Worm (Caenorhabditis elegans) whole organism, L3 larva: ENCODE results near the gene ltd-1.
A peak's percentile ranks its signal among the peaks of the same experiment; 100 is the strongest.

ENCODE experiments used
- R02D3.7 ChIP-seq: fragments of 150-350 bp; optimal IDR thresholded peaks from 2 replicates; lab custom pipeline; 2014; ENCODE audit warnings: missing biosample characterization, missing genetic modification characterization
- ZK546.5 ChIP-seq: sonication (generic microtip); optimal IDR thresholded peaks from 2 replicates; lab custom pipeline; 2017; ENCODE audit warnings: missing biosample characterization, missing genetic modification characterization
- aly-2 ChIP-seq: fragments of 150-350 bp; optimal IDR thresholded peaks from 2 replicates; lab custom pipeline; 2014; ENCODE audit warnings: missing biosample characterization, missing genetic modification characterization
- ama-1 ChIP-seq: fragments of 150-350 bp; optimal IDR thresholded peaks from 2 replicates; lab custom pipeline; 2018
- ceh-16 ChIP-seq: sonication (generic microtip); optimal IDR thresholded peaks from 2 replicates; lab custom pipeline; 2017; ENCODE audit warnings: missing biosample characterization, missing genetic modification characterization
- ceh-28 ChIP-seq: fragments of 150-350 bp; optimal IDR thresholded peaks from 2 replicates; lab custom pipeline; 2014; ENCODE audit warnings: missing biosample characterization, missing genetic modification reagents, missing genetic modification characterization
- ceh-82 ChIP-seq: fragments of 150-350 bp; optimal IDR thresholded peaks from 2 replicates; lab custom pipeline; 2014; ENCODE audit warnings: missing biosample characterization, missing genetic modification characterization
- ceh-9 ChIP-seq: sonication (generic microtip); optimal IDR thresholded peaks from 2 replicates; lab custom pipeline; 2018; ENCODE audit warnings: missing biosample characterization, missing genetic modification characterization
- daf-12 ChIP-seq: fragments of 150-350 bp; optimal IDR thresholded peaks from 2 replicates; lab custom pipeline; 2014; ENCODE audit warnings: missing biosample characterization, missing genetic modification reagents, missing genetic modification characterization
- egl-27 ChIP-seq: sonication (generic microtip); optimal IDR thresholded peaks from 4 replicates; lab custom pipeline; 2017; ENCODE audit warnings: missing biosample characterization, missing genetic modification reagents, missing genetic modification characterization
- egl-5 ChIP-seq: fragments of 150-350 bp; optimal IDR thresholded peaks from 2 replicates; lab custom pipeline; 2017; ENCODE audit warnings: missing biosample characterization, missing genetic modification reagents, missing genetic modification characterization, inconsistent platforms
- elt-1 ChIP-seq: fragments of 150-350 bp; optimal IDR thresholded peaks from 2 replicates; lab custom pipeline; 2014; ENCODE audit warnings: missing biosample characterization, missing genetic modification characterization
- elt-2 ChIP-seq: sonication (generic microtip); optimal IDR thresholded peaks from 2 replicates; lab custom pipeline; 2016; ENCODE audit warnings: missing genetic modification reagents, mild to moderate bottlenecking, missing genetic modification characterization, missing compliant biosample characterization
- elt-3 ChIP-seq, 3 experiments: fragments of 150-350 bp in 1 of 3; sonication (generic microtip) in 2 of 3; optimal IDR thresholded peaks; 2 replicates in 2 of 3; 4 replicates in 1 of 3; lab custom pipeline; 2014 to 2017; ENCODE audit warnings: missing biosample characterization in 3 of 3, missing genetic modification characterization in 3 of 3
- eor-1 ChIP-seq, 2 experiments: fragments of 150-350 bp; optimal IDR thresholded peaks; 2 replicates each; lab custom pipeline; 2014 to 2018; ENCODE audit warnings: missing biosample characterization in 2 of 2, missing genetic modification characterization in 2 of 2
- fkh-10 ChIP-seq: sonication (generic microtip); optimal IDR thresholded peaks from 2 replicates; lab custom pipeline; 2017; ENCODE audit warnings: missing biosample characterization, missing genetic modification reagents, missing genetic modification characterization
- fkh-2 ChIP-seq: fragments of 150-350 bp; optimal IDR thresholded peaks from 2 replicates; lab custom pipeline; 2014; ENCODE audit warnings: missing biosample characterization, missing genetic modification reagents, missing genetic modification characterization
- fos-1 ChIP-seq: fragments of 150-350 bp; optimal IDR thresholded peaks from 2 replicates; lab custom pipeline; 2014; ENCODE audit warnings: missing biosample characterization, missing genetic modification characterization
- hmg-11 ChIP-seq: sonication (generic microtip); optimal IDR thresholded peaks from 2 replicates; lab custom pipeline; 2016; ENCODE audit warnings: missing genetic modification characterization, missing compliant biosample characterization
- jun-1 ChIP-seq: fragments of 150-350 bp; optimal IDR thresholded peaks from 2 replicates; lab custom pipeline; 2014; ENCODE audit warnings: missing biosample characterization, missing genetic modification reagents, missing genetic modification characterization
- lin-15B ChIP-seq: fragments of 150-350 bp; optimal IDR thresholded peaks from 2 replicates; lab custom pipeline; 2014; ENCODE audit warnings: missing biosample characterization, missing genetic modification characterization
- lin-39 ChIP-seq: fragments of 150-350 bp; optimal IDR thresholded peaks from 2 replicates; lab custom pipeline; 2018; ENCODE audit warnings: missing biosample characterization, missing genetic modification reagents, missing genetic modification characterization
- lsy-12 ChIP-seq: sonication (generic microtip); optimal IDR thresholded peaks from 2 replicates; lab custom pipeline; 2016; ENCODE audit warnings: mild to moderate bottlenecking, missing genetic modification characterization, missing compliant biosample characterization
- mdl-1 ChIP-seq: fragments of 150-350 bp; optimal IDR thresholded peaks from 2 replicates; lab custom pipeline; 2014; ENCODE audit warnings: missing biosample characterization, missing genetic modification characterization
- mml-1 ChIP-seq: fragments of 150-350 bp; sonication (generic microtip); optimal IDR thresholded peaks from 3 replicates; lab custom pipeline; 2014; ENCODE audit warnings: missing biosample characterization, missing genetic modification characterization
- nfya-1 ChIP-seq: sonication (generic microtip); optimal IDR thresholded peaks from 2 replicates; lab custom pipeline; 2017; ENCODE audit warnings: missing genetic modification characterization, mild to moderate bottlenecking, missing compliant biosample characterization, antibody characterized with exemption, moderate library complexity; ENCODE audit not compliant: insufficient read depth
- nhr-11 ChIP-seq: fragments of 150-350 bp; optimal IDR thresholded peaks from 2 replicates; lab custom pipeline; 2014; ENCODE audit warnings: missing biosample characterization, missing genetic modification characterization
- nhr-12 ChIP-seq: fragments of 150-350 bp; optimal IDR thresholded peaks from 2 replicates; lab custom pipeline; 2014; ENCODE audit warnings: missing biosample characterization, missing genetic modification characterization
- nhr-23 ChIP-seq: fragments of 150-350 bp; optimal IDR thresholded peaks from 2 replicates; lab custom pipeline; 2014; ENCODE audit warnings: missing biosample characterization, missing genetic modification reagents, missing genetic modification characterization
- nhr-237 ChIP-seq: fragments of 150-350 bp; optimal IDR thresholded peaks from 2 replicates; lab custom pipeline; 2014; ENCODE audit warnings: missing biosample characterization, missing genetic modification characterization
- nhr-25 ChIP-seq: sonication (generic microtip); optimal IDR thresholded peaks from 2 replicates; lab custom pipeline; 2017; ENCODE audit warnings: missing biosample characterization, missing genetic modification characterization
- nhr-28 ChIP-seq: fragments of 150-350 bp; optimal IDR thresholded peaks from 2 replicates; lab custom pipeline; 2014; ENCODE audit warnings: missing biosample characterization, missing genetic modification characterization
- nhr-43 ChIP-seq: sonication (generic microtip); optimal IDR thresholded peaks from 2 replicates; lab custom pipeline; 2016; ENCODE audit warnings: mild to moderate bottlenecking, missing genetic modification characterization, missing compliant biosample characterization; ENCODE audit not compliant: poor library complexity, severe bottlenecking
- nhr-67 ChIP-seq: fragments of 150-350 bp; optimal IDR thresholded peaks from 2 replicates; lab custom pipeline; 2014; ENCODE audit warnings: missing biosample characterization, missing genetic modification characterization
- nhr-76 ChIP-seq: fragments of 150-350 bp; sonication (generic microtip); optimal IDR thresholded peaks from 5 replicates; lab custom pipeline; 2014; ENCODE audit warnings: missing biosample characterization, missing genetic modification characterization
- nhr-77 ChIP-seq: fragments of 150-350 bp; optimal IDR thresholded peaks from 2 replicates; lab custom pipeline; 2014; ENCODE audit warnings: missing biosample characterization, missing genetic modification characterization
- pha-4 ChIP-seq: fragments of 150-350 bp; optimal IDR thresholded peaks from 2 replicates; lab custom pipeline; 2014; ENCODE audit warnings: missing biosample characterization, missing genetic modification reagents, missing genetic modification characterization
- pqm-1 ChIP-seq: fragments of 150-350 bp; optimal IDR thresholded peaks from 2 replicates; lab custom pipeline; 2017; ENCODE audit warnings: missing biosample characterization, missing genetic modification characterization, inconsistent platforms
- sea-2 ChIP-seq: fragments of 150-350 bp; sonication (generic microtip); optimal IDR thresholded peaks from 4 replicates; lab custom pipeline; 2014; ENCODE audit warnings: missing biosample characterization, missing genetic modification reagents, missing genetic modification characterization
- skn-1 ChIP-seq: fragments of 150-350 bp; optimal IDR thresholded peaks from 2 replicates; lab custom pipeline; 2014; ENCODE audit warnings: missing biosample characterization, missing genetic modification characterization
- snpc-4 ChIP-seq: fragments of 150-350 bp; optimal IDR thresholded peaks from 2 replicates; lab custom pipeline; 2014; ENCODE audit warnings: missing biosample characterization, missing genetic modification characterization
- tbx-2 ChIP-seq: sonication (generic microtip); optimal IDR thresholded peaks from 2 replicates; lab custom pipeline; 2016; ENCODE audit warnings: mild to moderate bottlenecking, missing genetic modification characterization, missing compliant biosample characterization
- unc-39 ChIP-seq: sonication (generic microtip); optimal IDR thresholded peaks from 4 replicates; lab custom pipeline; 2017; ENCODE audit warnings: missing biosample characterization, missing genetic modification characterization
- unc-62 ChIP-seq: fragments of 150-350 bp; sonication (generic microtip); optimal IDR thresholded peaks from 4 replicates; lab custom pipeline; 2014; ENCODE audit warnings: missing biosample characterization, missing genetic modification reagents, missing genetic modification characterization
- zag-1 ChIP-seq: fragments of 150-350 bp; optimal IDR thresholded peaks from 2 replicates; lab custom pipeline; 2014; ENCODE audit warnings: missing biosample characterization, missing genetic modification characterization
- ztf-11 ChIP-seq: fragments of 150-350 bp; optimal IDR thresholded peaks from 2 replicates; lab custom pipeline; 2014; ENCODE audit warnings: missing biosample characterization, missing genetic modification characterization
- ztf-4 ChIP-seq: fragments of 150-350 bp; optimal IDR thresholded peaks from 2 replicates; lab custom pipeline; 2014; ENCODE audit warnings: missing biosample characterization, missing genetic modification characterization

Gene ltd-1

ce11 chrII:8074058-8074457 is 18.5 kb downstream of the ltd-1 start:
- TF ChIP-seq tbx-2 (tag; lab: Kevin White, UChicago) (no peak), elt-2 (tag; lab: Kevin White, UChicago) (peak; percentile 79), pqm-1 (tag; lab: Kevin White, UChicago) (peak; percentile 72)

DNA sequence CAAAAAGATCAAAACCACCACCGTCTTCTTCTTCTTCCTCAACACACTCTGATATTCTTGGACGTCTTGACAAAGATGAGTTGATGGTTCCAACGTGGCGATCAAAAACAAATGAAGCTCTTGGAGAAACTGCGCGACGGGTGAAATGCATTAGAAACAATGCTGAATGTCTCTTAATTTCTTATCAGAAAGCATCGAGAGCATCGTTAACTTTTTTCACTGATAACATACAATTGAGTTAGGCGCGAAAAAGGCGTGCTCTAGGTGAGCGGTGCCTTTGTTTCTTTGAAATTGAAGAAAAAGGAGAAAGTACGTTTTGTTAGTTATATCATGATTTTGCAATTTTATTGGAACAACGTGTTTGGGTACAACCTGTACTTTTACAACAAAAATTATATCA is 19.3 kb downstream of the ltd-1 start, which contains the start of gene gpcp-2:
TSS of gene gpcp-2 (minus strand) at position 153 of the 400 bp plus-strand sequence.
- TF ChIP-seq nhr-25 (tag; lab: Kevin White, UChicago) (no peak), pqm-1 (tag; lab: Kevin White, UChicago) (peak; percentile 32), elt-2 (tag; lab: Kevin White, UChicago) (peak; percentile 82), tbx-2 (tag; lab: Kevin White, UChicago) (no peak), sea-2 (GFP tag; lab: Kevin White, UChicago) (no peak), nhr-77 (tag; lab: Kevin White, UChicago) (no peak), nfya-1 (no peak), eor-1 (tag; optimal IDR thresholded peaks at IDR 0.05; lab: Kevin White, UChicago) (no peak)

DNA sequence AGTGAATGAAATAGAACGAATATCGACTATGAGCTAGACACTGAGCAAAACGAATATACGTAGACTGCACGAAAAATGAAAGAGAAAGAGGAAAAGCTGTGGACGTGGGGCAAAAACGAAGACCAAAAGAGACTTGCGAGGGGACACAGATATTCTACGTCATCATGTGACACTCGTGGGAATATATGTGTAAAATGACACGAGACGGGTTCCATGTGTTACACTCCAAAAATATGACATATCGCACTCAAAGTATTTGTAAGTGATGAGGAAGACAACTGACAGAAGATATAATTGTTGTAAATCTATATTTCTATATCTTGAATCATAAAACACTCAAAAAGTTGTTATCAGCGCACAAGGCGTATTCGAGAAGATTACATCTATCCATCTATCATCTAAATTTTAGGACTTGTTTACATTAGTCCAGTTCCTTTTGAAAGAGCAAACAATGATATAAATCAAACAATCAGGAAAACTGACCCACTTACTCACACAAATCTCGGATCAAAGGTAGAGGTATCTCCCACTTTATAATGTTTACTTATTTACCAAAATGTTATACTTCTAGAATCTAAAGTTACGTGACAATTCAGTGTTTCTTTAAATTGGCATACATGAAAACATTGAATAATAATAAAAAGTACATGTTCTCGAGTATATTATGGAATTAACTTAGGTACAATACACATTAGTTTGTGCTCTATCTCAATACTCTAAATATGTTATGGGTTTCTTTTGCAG is 20.6 kb downstream of the ltd-1 start:
- no peak for TF ChIP-seq snpc-4 (tag; lab: Kevin White, UChicago)
- TF ChIP-seq elt-1 (tag; lab: Kevin White, UChicago), result no peak
- peak; percentile 57 for TF ChIP-seq nhr-11 (tag; lab: Kevin White, UChicago)
- TF ChIP-seq eor-1 (tag; optimal IDR thresholded peaks at IDR 0.05; lab: Kevin White, UChicago), result no peak
- TF ChIP-seq ztf-4 (tag; lab: Kevin White, UChicago), result no peak
- TF ChIP-seq nhr-23 (tag; lab: Kevin White, UChicago), result no peak
- peak; percentile 22 for TF ChIP-seq egl-27 (tag; lab: Kevin White, UChicago)
- no peak for TF ChIP-seq nhr-76
- no peak for TF ChIP-seq jun-1
- no peak for TF ChIP-seq nhr-77 (tag; lab: Kevin White, UChicago)
- no peak for TF ChIP-seq ceh-28 (tag; lab: Kevin White, UChicago)
- no peak for TF ChIP-seq nhr-12 (tag; lab: Kevin White, UChicago)
- peak; percentile 52 for TF ChIP-seq hmg-11 (tag; lab: Kevin White, UChicago)
- peak; percentile 1 for TF ChIP-seq tbx-2 (tag; lab: Kevin White, UChicago)
- TF ChIP-seq nfya-1, result peak; percentile 55
- no peak for TF ChIP-seq daf-12
- TF ChIP-seq aly-2 (tag; lab: Kevin White, UChicago), result no peak
- TF ChIP-seq fkh-2 (tag; lab: Kevin White, UChicago), result no peak
- TF ChIP-seq ztf-11 (tag; lab: Kevin White, UChicago), result no peak
- TF ChIP-seq lsy-12 (tag; lab: Kevin White, UChicago), result no peak
- TF ChIP-seq ZK546.5 (tag; lab: Kevin White, UChicago), result no peak
- no peak for TF ChIP-seq elt-2 (tag; lab: Kevin White, UChicago)
- TF ChIP-seq zag-1 (tag; lab: Kevin White, UChicago), result no peak
- TF ChIP-seq nhr-43 (tag; lab: Kevin White, UChicago), result peak; percentile 56
- peak; percentile 69 for TF ChIP-seq pha-4 (tag; lab: Kevin White, UChicago)
- no peak for TF ChIP-seq pqm-1 (tag; lab: Kevin White, UChicago)
- peak; percentile 20 for TF ChIP-seq lin-15B
- TF ChIP-seq nhr-25 (tag; lab: Kevin White, UChicago), result peak; percentile 35
- no peak for TF ChIP-seq mml-1 (tag; lab: Kevin White, UChicago)
- no peak for TF ChIP-seq nhr-67 (tag; lab: Kevin White, UChicago)
- no peak for TF ChIP-seq egl-5 (tag; lab: Kevin White, UChicago)
- TF ChIP-seq sea-2 (GFP tag; lab: Kevin White, UChicago), result no peak
- peak; percentile 69 for TF ChIP-seq unc-62 (GFP tag; lab: Kevin White, UChicago)
- TF ChIP-seq nhr-28 (tag; lab: Kevin White, UChicago), result no peak
- no peak for TF ChIP-seq ceh-82 (tag; lab: Kevin White, UChicago)
- TF ChIP-seq lin-39 (tag; lab: Kevin White, UChicago), result peak; percentile 36
- peak; percentile 8 for TF ChIP-seq fkh-10
- no peak for TF ChIP-seq unc-39 (tag; lab: Kevin White, UChicago)
- no peak for TF ChIP-seq ama-1 (lab: Kevin White, UChicago)
- no peak for TF ChIP-seq nhr-237
- TF ChIP-seq skn-1 (tag; lab: Kevin White, UChicago), result no peak
- no peak for TF ChIP-seq elt-3 (tag; optimal IDR thresholded peaks at IDR 0.05; lab: Kevin White, UChicago)
- no peak for TF ChIP-seq R02D3.7 (tag; lab: Kevin White, UChicago)
- TF ChIP-seq mdl-1 (tag; lab: Kevin White, UChicago), result peak; percentile 55
- no peak for TF ChIP-seq ceh-16
- no peak for TF ChIP-seq fos-1
- TF ChIP-seq ceh-9 (tag; lab: Kevin White, UChicago), result no peak
